Fruit fly (Drosophila melanogaster): ENCODE measurements around the gene rempA.

The rempA gene

dm6 chr2L:568030-568429 lies 7.9 kb upstream of the rempA start, which contains the start of the genes Nle and Sf3b1:
TSS of gene Nle (minus strand) at chr2L:568121.
TSS of gene Sf3b1 (plus strand) at chr2L:568340.
- TF ChIP-seq noc (tag; optimal IDR thresholded peaks at IDR 0.05): no peak

- no peak for TF ChIP-seq noc (tag; optimal IDR thresholded peaks at IDR 0.05)
These were observed 3.9 kb upstream of the rempA start, which contains the start of the genes uncNacbeta and CG2794 for dm6 chr2L:563769-564550. TSS of gene uncNacbeta (minus strand) at chr2L:563819. TSS of gene CG2794 (plus strand) at chr2L:564163.

dm6 chr2L:563314-563713 lies 3.2 kb upstream of the rempA start:
- TF ChIP-seq noc (tag; optimal IDR thresholded peaks at IDR 0.05): no peak

- TF ChIP-seq noc (tag; optimal IDR thresholded peaks at IDR 0.05): peak; percentile 11
These were observed 799 bp downstream of the rempA start, which contains the start of gene Tspo for dm6 chr2L:559311-559710. TSS of gene Tspo (plus strand) at chr2L:559612.

dm6 chr2L:552432-552929 lies 7.6 kb downstream of the rempA start, which contains the start of gene Ets21C:
TSS of gene Ets21C (minus strand) at chr2L:552923.
- TF ChIP-seq noc (tag; optimal IDR thresholded peaks at IDR 0.05): no peak

- no peak for TF ChIP-seq noc (tag; optimal IDR thresholded peaks at IDR 0.05)
These were observed 10.5 kb downstream of the rempA start for dm6 chr2L:549637-550036.

DNA sequence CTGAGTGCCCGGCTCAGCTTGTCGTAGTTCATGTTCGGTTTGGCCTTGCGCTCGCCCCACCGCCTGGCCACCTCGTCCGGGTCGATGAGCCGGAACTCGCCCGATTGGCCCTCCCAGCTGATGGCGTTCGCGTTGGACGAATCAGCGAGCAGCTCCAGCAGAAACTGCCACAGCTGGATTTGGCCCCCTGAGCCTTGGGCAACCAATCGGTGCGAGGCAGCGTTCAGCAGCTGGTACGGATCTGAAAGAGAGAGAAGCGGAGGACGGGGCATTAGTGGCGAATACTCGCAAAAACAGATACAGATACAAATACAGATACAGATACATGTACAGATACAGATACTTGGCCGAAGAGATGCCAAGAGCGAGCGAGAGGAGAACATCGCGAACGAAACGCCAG lies 12.1 kb downstream of the rempA start:
- no peak for TF ChIP-seq noc (tag; optimal IDR thresholded peaks at IDR 0.05)

dm6 chr2L:544444-545179 lies 15.5 kb downstream of the rempA start, which contains the start of the genes Spp and nAChRbeta3:
TSS of gene Spp (minus strand) at chr2L:544653.
TSS of gene nAChRbeta3 (plus strand) at chr2L:545129.
- TF ChIP-seq noc (tag; optimal IDR thresholded peaks at IDR 0.05): no peak

dm6 chr2L:543799-544198 lies 16.3 kb downstream of the rempA start:
- TF ChIP-seq noc (tag; optimal IDR thresholded peaks at IDR 0.05): no peak

DNA sequence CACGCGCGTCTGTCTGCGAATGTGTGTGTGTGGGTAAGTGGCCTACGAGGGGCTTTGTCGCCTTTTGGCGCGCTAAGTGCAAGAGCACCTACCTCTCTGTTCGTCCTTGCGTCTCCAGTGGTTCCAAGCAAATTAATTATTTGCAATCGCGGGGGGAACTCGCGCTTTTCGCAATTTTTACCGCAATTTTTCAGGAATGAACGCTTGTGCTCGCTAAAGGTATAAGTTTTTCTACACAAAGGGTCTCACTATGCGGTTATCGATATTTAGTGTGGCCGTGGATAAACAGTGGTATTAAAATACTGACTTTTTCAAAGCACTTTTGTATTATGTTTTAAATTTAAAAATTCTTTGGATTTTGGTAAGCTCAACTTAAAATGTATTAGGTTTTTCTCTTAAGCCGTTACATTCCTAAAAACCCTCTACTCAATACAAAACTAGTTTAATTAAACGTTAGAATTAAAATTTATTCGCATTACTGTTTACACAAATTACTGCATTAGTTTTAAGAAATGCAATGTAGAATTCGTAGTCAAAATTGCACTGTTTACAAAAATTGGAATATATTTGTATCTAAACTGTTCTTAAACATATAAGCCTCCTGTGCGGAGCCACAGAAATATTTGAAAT lies 17.7 kb downstream of the rempA start, which contains the start of gene lwr:
Gene lwr (minus strand): TSS at position 243 of the 630 bp plus-strand sequence.
- TF ChIP-seq noc (tag; optimal IDR thresholded peaks at IDR 0.05): no peak

DNA sequence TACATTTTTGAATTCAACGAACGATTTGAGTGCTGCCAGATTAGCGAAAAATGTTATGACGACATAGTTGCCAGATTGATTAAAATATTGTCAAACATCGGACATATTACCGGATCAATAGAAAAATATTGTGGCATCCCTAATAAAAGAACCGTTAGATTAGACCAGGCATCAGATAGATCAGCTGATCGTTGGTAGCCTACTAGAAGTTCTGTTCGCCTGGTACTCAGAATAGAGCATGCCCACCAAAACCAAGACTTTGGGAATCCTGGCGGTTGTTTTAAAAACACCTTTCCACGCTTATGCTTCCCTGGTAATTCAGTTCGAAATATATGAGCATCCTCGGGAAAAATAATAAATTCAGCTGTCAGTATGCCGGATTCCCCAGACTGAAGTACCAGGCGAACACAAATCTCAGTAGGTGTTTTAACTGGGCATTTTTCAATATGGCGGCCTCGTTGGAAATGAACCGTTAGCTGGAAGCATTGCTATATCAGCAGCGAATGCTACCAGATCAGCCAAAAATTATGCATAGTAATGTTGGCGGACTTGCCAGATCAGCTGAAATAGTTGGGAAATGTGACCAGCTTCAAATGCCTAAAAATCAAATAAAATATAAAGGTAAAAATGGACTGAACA lies 19.4 kb downstream of the rempA start:
- no peak for TF ChIP-seq noc (tag; optimal IDR thresholded peaks at IDR 0.05)

DNA sequence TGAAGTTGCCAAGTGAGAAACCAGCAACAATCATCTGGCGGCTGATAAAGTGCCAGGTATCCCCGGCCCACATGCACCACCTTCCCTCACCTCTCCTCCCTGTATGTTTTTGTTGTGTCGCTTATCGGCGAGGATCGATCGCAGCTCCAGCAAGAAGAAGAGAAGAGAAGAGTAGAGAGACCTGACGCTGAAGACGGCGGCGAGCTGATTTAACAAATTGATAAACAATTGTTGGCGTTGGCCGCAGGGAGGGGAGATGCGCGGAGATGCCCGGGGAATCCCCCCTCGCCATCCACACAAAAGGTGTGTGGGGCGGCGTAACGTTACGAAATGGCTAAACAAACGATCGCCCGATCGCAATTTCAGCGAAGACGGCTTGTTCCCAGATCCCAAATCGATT lies 26.4 kb downstream of the rempA start:
- TF ChIP-seq noc (tag; optimal IDR thresholded peaks at IDR 0.05): no peak

dm6 chr2L:530245-530644 lies 29.9 kb downstream of the rempA start:
- no peak for TF ChIP-seq noc (tag; optimal IDR thresholded peaks at IDR 0.05)

DNA sequence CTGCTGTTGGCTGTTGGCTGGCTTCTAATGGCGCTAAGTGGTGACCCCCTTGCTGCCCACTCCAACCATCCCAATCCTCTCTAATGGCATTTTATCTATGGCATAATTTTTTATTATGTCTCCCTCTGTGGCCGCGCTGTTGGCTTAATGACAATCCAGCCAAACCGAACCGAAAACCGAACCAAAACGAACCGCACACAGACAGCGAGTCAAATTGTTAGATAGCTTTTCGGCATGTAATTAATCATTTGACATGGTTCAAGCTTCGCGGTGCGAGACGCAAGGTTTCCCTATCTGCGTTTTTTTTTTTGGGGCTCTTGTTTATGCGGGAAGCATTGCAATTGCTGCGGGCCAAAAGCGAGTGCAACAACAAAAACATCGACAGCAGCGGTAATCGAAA lies 32.4 kb downstream of the rempA start:
- no peak for TF ChIP-seq noc (tag; optimal IDR thresholded peaks at IDR 0.05)

- TF ChIP-seq noc (tag; optimal IDR thresholded peaks at IDR 0.05): no peak
These were observed 33.2 kb downstream of the rempA start for dm6 chr2L:526924-527307.
